Worm (Caenorhabditis elegans): Measurements from ENCODE around the gene F22E5.17.
A peak's percentile ranks its signal among the peaks of the same experiment; 100 is the strongest.

Gene F22E5.17

ce11 chrII:2721992-2722391 is 44.2 kb downstream of the F22E5.17 start:
- no peak for TF ChIP-seq mab-5 (tag; optimal IDR thresholded peaks at IDR 0.05)

- TF ChIP-seq cnd-1 (tag; optimal IDR thresholded peaks at IDR 0.05) (no peak), sem-2 (GFP tag; optimal IDR thresholded peaks at IDR 0.05) (no peak)
Observed at ce11 chrII:2725561-2725960, 47.7 kb downstream of the F22E5.17 start, which contains the start of the genes T05A8.11 and nep-2. Gene T05A8.11, minus strand, starts transcription at chrII:2725661. Gene nep-2, minus strand, starts transcription at chrII:2725752.

- peak; percentile 63 for TF ChIP-seq unc-62 (GFP tag; optimal IDR thresholded peaks at IDR 0.05)
- TF ChIP-seq hlh-1 (tag; optimal IDR thresholded peaks at IDR 0.05) = peak; percentile 37
- TF ChIP-seq drap-1 (GFP tag; optimal IDR thresholded peaks at IDR 0.05) = no peak
- TF ChIP-seq unc-120 (tag; optimal IDR thresholded peaks at IDR 0.05; ENCODE audit: poor library complexity, severe bottlenecking) = peak; percentile 54
Observed at ce11 chrII:2726774-2727173, 48.9 kb downstream of the F22E5.17 start.
